Fruit fly (Drosophila melanogaster) whole organism, prepupa: ENCODE results near the gene CG14711.

ENCODE experiments used
- Blimp-1 ChIP-seq: fragments of 200-800 bp; sonication (Bioruptor generic); optimal IDR thresholded peaks from 3 replicates; lab custom pipeline; 2017; ENCODE audit warnings: missing biosample characterization, missing genetic modification characterization, mild to moderate bottlenecking, moderate library complexity, missing genetic modification reagents
- CG11902 ChIP-seq: fragments of 200-800 bp; sonication (Bioruptor generic); optimal IDR thresholded peaks from 3 replicates; lab custom pipeline; 2016; ENCODE audit warnings: missing biosample characterization, missing genetic modification characterization
- CG31627 ChIP-seq: fragments of 200-800 bp; sonication (Bioruptor generic); optimal IDR thresholded peaks from 3 replicates; lab custom pipeline; 2016; ENCODE audit warnings: missing biosample characterization, missing genetic modification characterization
- CG3919 ChIP-seq: fragments of 200-800 bp; sonication (Bioruptor generic); optimal IDR thresholded peaks from 3 replicates; lab custom pipeline; 2016; ENCODE audit warnings: missing biosample characterization, missing genetic modification characterization
- CG6163 ChIP-seq: fragments of 200-800 bp; sonication (Bioruptor generic); IDR thresholded peaks from 3 replicates; pipeline ENCODE4 v1.3.6; 2022; ENCODE audit warnings: missing biosample characterization, missing genetic modification characterization
- CG6792 ChIP-seq: fragments of 200-800 bp; sonication (Bioruptor generic); optimal IDR thresholded peaks from 3 replicates; lab custom pipeline; 2016; ENCODE audit warnings: missing biosample characterization, missing genetic modification characterization
- CG6808 ChIP-seq: fragments of 200-800 bp; sonication (Bioruptor generic); optimal IDR thresholded peaks from 3 replicates; lab custom pipeline; 2017; ENCODE audit warnings: missing biosample characterization, missing genetic modification characterization, mild to moderate bottlenecking, moderate library complexity, missing genetic modification reagents
- CG8632 ChIP-seq: fragments of 200-800 bp; sonication (Bioruptor generic); optimal IDR thresholded peaks from 3 replicates; lab custom pipeline; 2016; ENCODE audit warnings: missing biosample characterization, missing genetic modification characterization
- Ets21C ChIP-seq: fragments of 200-800 bp; sonication (Bioruptor generic); optimal IDR thresholded peaks from 3 replicates; lab custom pipeline; 2016; ENCODE audit warnings: missing biosample characterization, missing genetic modification characterization
- Gug ChIP-seq: fragments of 200-800 bp; sonication (Bioruptor generic); IDR thresholded peaks from 2 replicates; pipeline ENCODE4 v1.3.6; 2022; ENCODE audit warnings: missing biosample characterization, missing genetic modification characterization
- Smox ChIP-seq: fragments of 200-800 bp; sonication (Bioruptor generic); optimal IDR thresholded peaks from 3 replicates; lab custom pipeline; 2016; ENCODE audit warnings: missing biosample characterization, missing genetic modification characterization
- fd85E ChIP-seq: fragments of 200-800 bp; sonication (Bioruptor generic); optimal IDR thresholded peaks from 3 replicates; lab custom pipeline; 2016; ENCODE audit warnings: missing biosample characterization, missing genetic modification characterization
- salr ChIP-seq, 2 experiments: fragments of 200-800 bp; sonication (Bioruptor generic); optimal IDR thresholded peaks; 3 replicates each; lab custom pipeline; 2016 to 2018; ENCODE audit warnings: missing biosample characterization in 2 of 2, missing genetic modification characterization in 2 of 2, mild to moderate bottlenecking in 1 of 2
- ss ChIP-seq, 2 experiments: fragments of 200-800 bp; sonication (Bioruptor generic); optimal IDR thresholded peaks; 2 replicates in 1 of 2; 3 replicates in 1 of 2; lab custom pipeline; 2017 to 2018; ENCODE audit warnings: mild to moderate bottlenecking in 2 of 2, missing biosample characterization in 2 of 2, missing genetic modification characterization in 2 of 2, moderate library complexity in 1 of 2

DNA sequence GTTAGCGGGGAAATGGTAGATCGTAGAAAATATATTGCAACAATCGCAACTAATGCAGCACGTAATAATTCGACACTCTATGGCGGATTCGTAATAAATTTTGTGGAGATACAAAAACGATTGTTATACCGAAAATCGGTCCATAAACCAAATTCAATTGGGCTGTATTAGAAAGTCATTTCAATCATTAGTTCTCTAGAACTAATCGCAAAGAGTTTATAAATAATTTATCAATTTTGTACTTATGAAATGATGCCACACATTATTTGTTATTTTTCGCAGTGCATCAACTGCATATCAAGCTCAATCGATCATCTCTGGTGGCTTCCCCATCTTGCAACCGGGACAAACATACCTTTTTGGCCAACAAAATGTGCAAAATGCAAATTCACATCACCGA, 10.7 kb upstream of the CG14711 start:
- TF ChIP-seq Ets21C (GFP tag; lab: Kevin White, UChicago) (no peak), Blimp-1 (GFP tag; lab: Kevin White, UChicago) (no peak), CG3919 (GFP tag; lab: Kevin White, UChicago) (no peak), CG11902 (GFP tag; lab: Kevin White, UChicago) (no peak), Smox (GFP tag; lab: Kevin White, UChicago) (no peak), CG31627 (GFP tag; lab: Kevin White, UChicago) (no peak), ss (GFP tag; optimal IDR thresholded peaks at IDR 0.05; lab: Kevin White, UChicago) (no peak), fd85E (GFP tag; lab: Kevin White, UChicago) (no peak), Gug (GFP tag; lab: Robert Waterston, UW) (no peak), CG8632 (GFP tag; lab: Kevin White, UChicago) (no peak), CG6808 (no peak), CG6792 (GFP tag; lab: Kevin White, UChicago) (no peak), salr (GFP tag; optimal IDR thresholded peaks at IDR 0.05; lab: Kevin White, UChicago) (no peak), CG6163 (GFP tag; lab: Robert Waterston, UW) (no peak)
